Worm (Caenorhabditis elegans): ENCODE results near the gene D2023.4.
"Not testable (repeated sequence)": the region's sequence is repeated elsewhere in the genome, so short reads cannot be mapped to it uniquely, and the experiment has no call there.

- TF ChIP-seq elt-2 (tag; optimal IDR thresholded peaks at IDR 0.05); tbx-2 (tag; optimal IDR thresholded peaks at IDR 0.05); ceh-28 (tag; optimal IDR thresholded peaks at IDR 0.05); jun-1 (tag; optimal IDR thresholded peaks at IDR 0.05); fkh-10 (GFP tag; optimal IDR thresholded peaks at IDR 0.05); eor-1 (tag; optimal IDR thresholded peaks at IDR 0.05); elt-3 (tag; optimal IDR thresholded peaks at IDR 0.05); nhr-12 (tag; optimal IDR thresholded peaks at IDR 0.05): not testable (repeated sequence)
- peak; percentile 44 for TF ChIP-seq ama-1 (optimal IDR thresholded peaks at IDR 0.05)
These were observed 2.3 kb downstream of the D2023.4 start for ce11 chrV:11823125-11823833.

All from whole organism, L3 larva.